Fruit fly (Drosophila melanogaster) whole organism, adult: ENCODE measurements around the gene CG9641.
A peak's percentile ranks its signal among the peaks of the same experiment; 100 is the strongest.

Source experiments
- CG11617 ChIP-seq: fragments of 200-800 bp; sonication (Bioruptor generic); optimal IDR thresholded peaks from 2 replicates; lab custom pipeline; 2017; ENCODE audit warnings: mild to moderate bottlenecking, missing biosample characterization, missing genetic modification reagents, missing genetic modification characterization
- CG12768 ChIP-seq: fragments of 200-800 bp; sonication (Bioruptor generic); optimal IDR thresholded peaks from 2 replicates; lab custom pipeline; 2017; ENCODE audit warnings: missing biosample characterization, missing genetic modification characterization, mild to moderate bottlenecking, moderate library complexity, missing genetic modification reagents
- CG14711 ChIP-seq: fragments of 200-800 bp; sonication (Bioruptor generic); optimal IDR thresholded peaks from 2 replicates; lab custom pipeline; 2018; ENCODE audit warnings: missing biosample characterization, mild to moderate bottlenecking, missing genetic modification characterization, moderate library complexity
- CG1620 ChIP-seq: fragments of 200-800 bp; sonication (Bioruptor generic); optimal IDR thresholded peaks from 2 replicates; lab custom pipeline; 2016; ENCODE audit warnings: missing biosample characterization, missing genetic modification characterization
- CG33017 ChIP-seq: fragments of 200-800 bp; sonication (Bioruptor generic); optimal IDR thresholded peaks from 2 replicates; lab custom pipeline; 2018; ENCODE audit warnings: missing biosample characterization, mild to moderate bottlenecking, missing genetic modification characterization, moderate library complexity
- CG5204 ChIP-seq: fragments of 200-800 bp; sonication (Bioruptor generic); optimal IDR thresholded peaks from 2 replicates; lab custom pipeline; 2016; ENCODE audit warnings: missing biosample characterization, missing genetic modification characterization
- CG7045 ChIP-seq: fragments of 200-800 bp; sonication (Bioruptor generic); optimal IDR thresholded peaks from 2 replicates; lab custom pipeline; 2017; ENCODE audit warnings: missing biosample characterization, mild to moderate bottlenecking, missing genetic modification characterization
- CG7101 ChIP-seq: fragments of 200-800 bp; sonication (Bioruptor generic); optimal IDR thresholded peaks from 2 replicates; lab custom pipeline; 2018; ENCODE audit warnings: missing biosample characterization, mild to moderate bottlenecking, missing genetic modification characterization, moderate library complexity
- Clk ChIP-seq: fragments of 200-800 bp; sonication (Bioruptor generic); optimal IDR thresholded peaks from 2 replicates; lab custom pipeline; 2017; ENCODE audit warnings: missing biosample characterization, missing genetic modification characterization
- Crg-1 ChIP-seq: fragments of 200-800 bp; sonication (Bioruptor generic); optimal IDR thresholded peaks from 2 replicates; lab custom pipeline; 2016; ENCODE audit warnings: missing biosample characterization, missing genetic modification characterization
- Hr96 ChIP-seq: fragments of 200-800 bp; sonication (Bioruptor generic); optimal IDR thresholded peaks from 2 replicates; lab custom pipeline; 2016; ENCODE audit warnings: missing biosample characterization, missing genetic modification characterization
- Mnt ChIP-seq: fragments of 200-800 bp; sonication (Bioruptor generic); optimal IDR thresholded peaks from 2 replicates; lab custom pipeline; 2016; ENCODE audit warnings: missing biosample characterization, mild to moderate bottlenecking, missing genetic modification characterization
- bab1 ChIP-seq: fragments of 200-800 bp; sonication (Bioruptor generic); optimal IDR thresholded peaks from 3 replicates; lab custom pipeline; 2019; ENCODE audit warnings: missing biosample characterization, mild to moderate bottlenecking, missing genetic modification characterization, moderate library complexity
- cic ChIP-seq: fragments of 200-800 bp; sonication (Bioruptor generic); optimal IDR thresholded peaks from 2 replicates; lab custom pipeline; 2017; ENCODE audit warnings: missing biosample characterization, mild to moderate bottlenecking, missing genetic modification characterization, moderate library complexity
- cnc ChIP-seq, 2 experiments: fragments of >200 bp; optimal IDR thresholded peaks; 2 replicates each; lab custom pipeline; 2017
- kay ChIP-seq: fragments of 200-800 bp; sonication (Bioruptor generic); peaks from one replicate; lab custom pipeline; 2016; ENCODE audit warnings: missing biosample characterization, missing genetic modification characterization, borderline replicate concordance
- ovo ChIP-seq: fragments of 200-800 bp; sonication (Bioruptor generic); optimal IDR thresholded peaks from 2 replicates; lab custom pipeline; 2016; ENCODE audit warnings: missing biosample characterization, missing genetic modification characterization
- pad ChIP-seq: fragments of 200-800 bp; sonication (Bioruptor generic); optimal IDR thresholded peaks from 3 replicates; lab custom pipeline; 2017; ENCODE audit warnings: missing biosample characterization, missing genetic modification characterization, mild to moderate bottlenecking, moderate library complexity, missing genetic modification reagents
- tj ChIP-seq: fragments of 200-800 bp; sonication (Bioruptor generic); optimal IDR thresholded peaks from 3 replicates; lab custom pipeline; 2017; ENCODE audit warnings: missing biosample characterization, mild to moderate bottlenecking, missing genetic modification characterization, moderate library complexity
- toe ChIP-seq: fragments of 200-800 bp; sonication (Bioruptor generic); optimal IDR thresholded peaks from 2 replicates; lab custom pipeline; 2016; ENCODE audit warnings: missing biosample characterization, missing genetic modification characterization

Gene CG9641

dm6 chr2L:2957547-2958174 lies 19.0 kb downstream of the CG9641 start:
- peak; percentile 54 for TF ChIP-seq CG14711 (tag; lab: Kevin White, UChicago)
- TF ChIP-seq bab1, result peak; percentile 24
- TF ChIP-seq CG12768, result peak; percentile 92
- TF ChIP-seq CG7101 (tag; lab: Kevin White, UChicago), result peak; percentile 74
- TF ChIP-seq Hr96, result peak; percentile 85
- peak; percentile 82 for TF ChIP-seq CG11617 (GFP tag; lab: Kevin White, UChicago)
- peak; percentile 87 for TF ChIP-seq toe (GFP tag; lab: Kevin White, UChicago)
- TF ChIP-seq CG33017 (tag; lab: Kevin White, UChicago), result peak; percentile 67
- TF ChIP-seq pad (GFP tag; lab: Kevin White, UChicago), result peak; percentile 71
- TF ChIP-seq Clk, result peak; percentile 74
- peak; percentile 89 for TF ChIP-seq CG5204 (GFP tag; lab: Kevin White, UChicago)
- TF ChIP-seq tj, result peak; percentile 33
- TF ChIP-seq cic, result peak; percentile 44
- TF ChIP-seq Crg-1 (GFP tag; lab: Kevin White, UChicago), result peak; percentile 35
- TF ChIP-seq CG1620 (GFP tag; lab: Kevin White, UChicago), result peak; percentile 60
- TF ChIP-seq ovo (GFP tag; lab: Kevin White, UChicago), result peak; percentile 42
- TF ChIP-seq kay (GFP tag; lab: Kevin White, UChicago), result no peak
- TF ChIP-seq Mnt (GFP tag; lab: Kevin White, UChicago), result peak; percentile 27
- peak; percentile 89 for TF ChIP-seq CG7045 (GFP tag; lab: Kevin White, UChicago)
- TF ChIP-seq cnc (optimal IDR thresholded peaks at IDR 0.05; lab: Kevin White, UChicago), result no peak

- TF ChIP-seq tj (no peak), cic (no peak), bab1 (no peak), Clk (no peak), Crg-1 (GFP tag; lab: Kevin White, UChicago) (no peak)
Observed at dm6 chr2L:2956992-2957391, 19.7 kb downstream of the CG9641 start.

- TF ChIP-seq cnc (optimal IDR thresholded peaks at IDR 0.05; lab: Kevin White, UChicago), result no peak
- no peak for TF ChIP-seq CG14711 (tag; lab: Kevin White, UChicago)
- TF ChIP-seq Clk, result peak; percentile 53
- TF ChIP-seq CG5204 (GFP tag; lab: Kevin White, UChicago), result peak; percentile 63
- TF ChIP-seq CG33017 (tag; lab: Kevin White, UChicago), result peak; percentile 72
- no peak for TF ChIP-seq ovo (GFP tag; lab: Kevin White, UChicago)
- peak; percentile 47 for TF ChIP-seq CG7101 (tag; lab: Kevin White, UChicago)
- no peak for TF ChIP-seq CG1620 (GFP tag; lab: Kevin White, UChicago)
- TF ChIP-seq tj, result peak; percentile 1
- TF ChIP-seq cic, result no peak
- TF ChIP-seq CG7045 (GFP tag; lab: Kevin White, UChicago), result peak; percentile 79
- TF ChIP-seq kay (GFP tag; lab: Kevin White, UChicago), result peak; percentile 42
- peak; percentile 81 for TF ChIP-seq CG12768
- TF ChIP-seq Hr96, result peak; percentile 50
- peak; percentile 46 for TF ChIP-seq CG11617 (GFP tag; lab: Kevin White, UChicago)
- TF ChIP-seq toe (GFP tag; lab: Kevin White, UChicago), result no peak
- TF ChIP-seq bab1, result no peak
- no peak for TF ChIP-seq Mnt (GFP tag; lab: Kevin White, UChicago)
- TF ChIP-seq pad (GFP tag; lab: Kevin White, UChicago), result peak; percentile 64
- TF ChIP-seq Crg-1 (GFP tag; lab: Kevin White, UChicago), result no peak
Observed at dm6 chr2L:2956358-2956757, 20.3 kb downstream of the CG9641 start.

- TF ChIP-seq CG7045 (GFP tag; lab: Kevin White, UChicago) (no peak), tj (no peak), CG7101 (tag; lab: Kevin White, UChicago) (no peak), CG33017 (tag; lab: Kevin White, UChicago) (no peak), toe (GFP tag; lab: Kevin White, UChicago) (no peak), Clk (no peak), Crg-1 (GFP tag; lab: Kevin White, UChicago) (no peak), ovo (GFP tag; lab: Kevin White, UChicago) (no peak)
Observed at dm6 chr2L:2955659-2956058, 21.0 kb downstream of the CG9641 start.

dm6 chr2L:2954472-2954871 lies 22.2 kb downstream of the CG9641 start, which contains the start of gene Rbp9:
TSS of gene Rbp9 (plus strand) at chr2L:2954762.
- TF ChIP-seq Mnt (GFP tag; lab: Kevin White, UChicago) (no peak), CG5204 (GFP tag; lab: Kevin White, UChicago) (no peak), CG12768 (no peak), CG7101 (tag; lab: Kevin White, UChicago) (no peak), CG14711 (tag; lab: Kevin White, UChicago) (no peak), CG7045 (GFP tag; lab: Kevin White, UChicago) (no peak)

- TF ChIP-seq CG7101 (tag; lab: Kevin White, UChicago), result no peak
- no peak for TF ChIP-seq CG5204 (GFP tag; lab: Kevin White, UChicago)
- TF ChIP-seq CG33017 (tag; lab: Kevin White, UChicago), result no peak
- no peak for TF ChIP-seq CG1620 (GFP tag; lab: Kevin White, UChicago)
- TF ChIP-seq CG11617 (GFP tag; lab: Kevin White, UChicago), result no peak
- no peak for TF ChIP-seq cic
- TF ChIP-seq tj, result no peak
- no peak for TF ChIP-seq CG7045 (GFP tag; lab: Kevin White, UChicago)
- TF ChIP-seq Hr96, result no peak
- TF ChIP-seq Crg-1 (GFP tag; lab: Kevin White, UChicago), result no peak
Observed at dm6 chr2L:2945438-2946220, 31.0 kb downstream of the CG9641 start.
